Worm (Caenorhabditis elegans): ENCODE data around the gene ZC239.20.

ce11 chrII:3225780-3226179 is 19.5 kb upstream of the ZC239.20 start, which contains the start of gene ZC239.17:
- TF ChIP-seq ztf-11 (tag; optimal IDR thresholded peaks at IDR 0.05) (no peak), Y75B8A.6 (GFP tag; IDR thresholded peaks at IDR 0.05) (no peak), unc-130 (GFP tag; optimal IDR thresholded peaks at IDR 0.05) (no peak)
